Worm (Caenorhabditis elegans) whole organism, late embryonic: ENCODE data around the gene H11E01.2.

Source experiments
- C08G9.2 ChIP-seq: sonication (generic microtip); optimal IDR thresholded peaks from 2 replicates; lab custom pipeline; 2016; ENCODE audit warnings: mild to moderate bottlenecking, missing genetic modification characterization, moderate library complexity, missing compliant biosample characterization
- F13H6.1 ChIP-seq: sonication (generic microtip); optimal IDR thresholded peaks from 2 replicates; lab custom pipeline; 2016; ENCODE audit warnings: missing genetic modification characterization, missing compliant biosample characterization
- K09A11.1 ChIP-seq: sonication (generic microtip); optimal IDR thresholded peaks from 2 replicates; lab custom pipeline; 2017; ENCODE audit warnings: antibody characterized with exemption, mild to moderate bottlenecking, missing genetic modification characterization, missing compliant biosample characterization; ENCODE audit not compliant: insufficient read depth
- T23F11.4 ChIP-seq: fragments of 200-800 bp; sonication (Bioruptor generic); optimal IDR thresholded peaks from 2 replicates; lab custom pipeline; 2018; ENCODE audit warnings: mild to moderate bottlenecking, missing genetic modification characterization, missing compliant biosample characterization
- Y22D7AL.16 ChIP-seq: sonication (generic microtip); optimal IDR thresholded peaks from 2 replicates; lab custom pipeline; 2016; ENCODE audit warnings: missing genetic modification characterization, missing compliant biosample characterization
- ama-1 ChIP-seq: fragments of 150-350 bp; optimal IDR thresholded peaks from 2 replicates; lab custom pipeline; 2014
- ceh-14 ChIP-seq: sonication (generic microtip); optimal IDR thresholded peaks from 2 replicates; lab custom pipeline; 2016; ENCODE audit warnings: missing genotype, missing genetic modification characterization, missing compliant biosample characterization
- ceh-18 ChIP-seq: sonication (generic microtip); optimal IDR thresholded peaks from 2 replicates; lab custom pipeline; 2016; ENCODE audit warnings: missing genetic modification characterization, missing compliant biosample characterization
- ceh-31 ChIP-seq: sonication (generic microtip); optimal IDR thresholded peaks from 2 replicates; lab custom pipeline; 2016; ENCODE audit warnings: missing genetic modification characterization, missing compliant biosample characterization
- ceh-45 ChIP-seq: fragments of 200-800 bp; sonication (Bioruptor generic); IDR thresholded peaks from 2 replicates; pipeline ENCODE4 v1.3.6; 2022; ENCODE audit warnings: missing genetic modification reagents, missing genetic modification characterization, missing compliant biosample characterization
- ceh-48 ChIP-seq: sonication (generic microtip); optimal IDR thresholded peaks from 2 replicates; lab custom pipeline; 2016; ENCODE audit warnings: missing genetic modification characterization, inconsistent platforms, missing compliant biosample characterization
- ceh-6 ChIP-seq: fragments of 200-800 bp; sonication (Bioruptor generic); optimal IDR thresholded peaks from 2 replicates; lab custom pipeline; 2018; ENCODE audit warnings: mild to moderate bottlenecking, missing genetic modification characterization, missing compliant biosample characterization
- che-1 ChIP-seq: sonication (generic microtip); optimal IDR thresholded peaks from 2 replicates; lab custom pipeline; 2016; ENCODE audit warnings: mild to moderate bottlenecking, missing genetic modification characterization, missing compliant biosample characterization
- dve-1 ChIP-seq: sonication (generic microtip); optimal IDR thresholded peaks from 2 replicates; lab custom pipeline; 2017; ENCODE audit warnings: antibody characterized with exemption, mild to moderate bottlenecking, missing genetic modification characterization, missing compliant biosample characterization
- ets-4 ChIP-seq: sonication (generic microtip); optimal IDR thresholded peaks from 2 replicates; lab custom pipeline; 2016; ENCODE audit warnings: missing genetic modification characterization, missing compliant biosample characterization
- fkh-6 ChIP-seq: sonication (generic microtip); optimal IDR thresholded peaks from 2 replicates; lab custom pipeline; 2016; ENCODE audit warnings: missing genetic modification characterization, missing compliant biosample characterization
- hlh-13 ChIP-seq: fragments of 200-800 bp; sonication (Bioruptor generic); optimal IDR thresholded peaks from 2 replicates; lab custom pipeline; 2018; ENCODE audit warnings: mild to moderate bottlenecking, missing genetic modification characterization, missing compliant biosample characterization
- hlh-15 ChIP-seq: sonication (generic microtip); optimal IDR thresholded peaks from 2 replicates; lab custom pipeline; 2016; ENCODE audit warnings: missing genetic modification characterization, missing compliant biosample characterization
- lim-6 ChIP-seq: sonication (generic microtip); optimal IDR thresholded peaks from 2 replicates; lab custom pipeline; 2016; ENCODE audit warnings: missing genetic modification characterization, missing compliant biosample characterization
- lin-11 ChIP-seq: fragments of 200-800 bp; sonication (Bioruptor generic); optimal IDR thresholded peaks from 2 replicates; lab custom pipeline; 2018; ENCODE audit warnings: mild to moderate bottlenecking, missing genetic modification characterization, missing compliant biosample characterization
- madf-2 ChIP-seq: sonication (generic microtip); optimal IDR thresholded peaks from 2 replicates; lab custom pipeline; 2017; ENCODE audit warnings: missing genetic modification characterization, missing compliant biosample characterization
- mec-3 ChIP-seq: sonication (generic microtip); optimal IDR thresholded peaks from 2 replicates; lab custom pipeline; 2016; ENCODE audit warnings: borderline replicate concordance, missing genetic modification characterization, missing compliant biosample characterization
- nfya-1 ChIP-seq: sonication (generic microtip); optimal IDR thresholded peaks from 2 replicates; lab custom pipeline; 2017; ENCODE audit warnings: missing genetic modification characterization, mild to moderate bottlenecking, missing compliant biosample characterization, antibody characterized with exemption, moderate library complexity
- npax-4 ChIP-seq: sonication (generic microtip); optimal IDR thresholded peaks from 2 replicates; lab custom pipeline; 2016; ENCODE audit warnings: missing genetic modification characterization, missing compliant biosample characterization
- pat-9 ChIP-seq: fragments of 200-800 bp; sonication (Bioruptor generic); optimal IDR thresholded peaks from 2 replicates; lab custom pipeline; 2018; ENCODE audit warnings: mild to moderate bottlenecking, missing genetic modification characterization, moderate library complexity, missing compliant biosample characterization
- pqm-1 ChIP-seq: sonication (generic microtip); optimal IDR thresholded peaks from 2 replicates; lab custom pipeline; 2016; ENCODE audit warnings: missing genetic modification characterization, missing compliant biosample characterization
- pros-1 ChIP-seq: fragments of 150-350 bp; optimal IDR thresholded peaks from 2 replicates; lab custom pipeline; 2014; ENCODE audit warnings: missing biosample characterization, missing genetic modification reagents, missing genetic modification characterization
- rnt-1 ChIP-seq: sonication (generic microtip); optimal IDR thresholded peaks from 2 replicates; lab custom pipeline; 2016; ENCODE audit warnings: missing genetic modification characterization, missing compliant biosample characterization
- sdc-2 ChIP-seq: sonication (generic microtip); optimal IDR thresholded peaks from 2 replicates; lab custom pipeline; 2016; ENCODE audit warnings: missing genotype, missing genetic modification characterization, missing compliant biosample characterization
- sox-2 ChIP-seq: fragments of 200-800 bp; sonication (Bioruptor generic); IDR thresholded peaks from 2 replicates; pipeline ENCODE4 v1.3.6; 2022; ENCODE audit warnings: missing genetic modification reagents, missing genetic modification characterization, missing compliant biosample characterization
- syd-9 ChIP-seq: sonication (generic microtip); optimal IDR thresholded peaks from 2 replicates; lab custom pipeline; 2016; ENCODE audit warnings: mild to moderate bottlenecking, missing genetic modification characterization, moderate library complexity, missing compliant biosample characterization
- unc-3 ChIP-seq, 2 experiments: fragments of 200-800 bp in 1 of 2; sonication (Bioruptor generic) in 1 of 2; sonication (generic microtip) in 1 of 2; conservative IDR thresholded peaks in 1 of 2; optimal IDR thresholded peaks in 1 of 2; 2 replicates each; pipeline versions ENCODE4 v1.3.6 to Lab custom; 2016 to 2022; ENCODE audit warnings: missing compliant biosample characterization in 2 of 2, missing genetic modification characterization in 2 of 2, missing genetic modification reagents in 1 of 2
- unc-42 ChIP-seq: sonication (generic microtip); optimal IDR thresholded peaks from 2 replicates; lab custom pipeline; 2016; ENCODE audit warnings: missing genotype, missing genetic modification characterization, missing compliant biosample characterization
- unc-86 ChIP-seq: sonication (generic microtip); optimal IDR thresholded peaks from 2 replicates; lab custom pipeline; 2016; ENCODE audit warnings: missing genetic modification characterization, missing compliant biosample characterization
- zip-5 ChIP-seq: sonication (generic microtip); optimal IDR thresholded peaks from 2 replicates; lab custom pipeline; 2016; ENCODE audit warnings: missing genetic modification characterization, missing compliant biosample characterization

Gene H11E01.2

ce11 chrX:1654146-1654545, 33.3 kb downstream of the H11E01.2 start, which contains the start of gene ZK380.6:
Gene ZK380.6, plus strand, starts transcription at chrX:1654446.
- TF ChIP-seq Y22D7AL.16 (tag; lab: Kevin White, UChicago) (no peak), ceh-45 (GFP tag; lab: Robert Waterston, UW) (0 out of 2 replicates have a peak, but pooled peaks have one; percentile 11), C08G9.2 (no peak), unc-86 (tag; lab: Kevin White, UChicago) (no peak), sdc-2 (tag; lab: Kevin White, UChicago) (peak; percentile 19), madf-2 (tag; lab: Kevin White, UChicago) (no peak), T23F11.4 (GFP tag; lab: Kevin White, UChicago) (no peak), che-1 (tag; lab: Kevin White, UChicago) (no peak)

ce11 chrX:1655207-1655606, 34.4 kb downstream of the H11E01.2 start, which contains the start of gene tbx-32:
Gene tbx-32, plus strand, starts transcription at chrX:1655507.
- TF ChIP-seq ceh-18 (no peak), fkh-6 (tag; lab: Kevin White, UChicago) (no peak), ceh-14 (tag; lab: Kevin White, UChicago) (no peak), ceh-45 (GFP tag; lab: Robert Waterston, UW) (no peak), ceh-48 (no peak), hlh-13 (no peak), syd-9 (no peak), pat-9 (tag; lab: Kevin White, UChicago) (no peak), hlh-15 (tag; lab: Kevin White, UChicago) (no peak), lin-11 (tag; lab: Kevin White, UChicago) (no peak), sdc-2 (tag; lab: Kevin White, UChicago) (no peak)

- no peak for TF ChIP-seq npax-4 (tag; lab: Kevin White, UChicago)
- TF ChIP-seq nfya-1 (tag; lab: Kevin White, UChicago), result no peak
- TF ChIP-seq unc-3 (GFP tag; conservative IDR thresholded peaks at IDR 0.05; lab: Robert Waterston, UW), result no peak
- no peak for TF ChIP-seq unc-3 (tag; optimal IDR thresholded peaks at IDR 0.05; lab: Kevin White, UChicago)
- no peak for TF ChIP-seq K09A11.1 (tag; lab: Kevin White, UChicago)
- no peak for TF ChIP-seq fkh-6 (tag; lab: Kevin White, UChicago)
- no peak for TF ChIP-seq ets-4
- TF ChIP-seq sox-2, result no peak
- no peak for TF ChIP-seq F13H6.1
- no peak for TF ChIP-seq pros-1 (tag; lab: Kevin White, UChicago)
- TF ChIP-seq ceh-31 (tag; lab: Kevin White, UChicago), result no peak
- no peak for TF ChIP-seq ceh-45 (GFP tag; lab: Robert Waterston, UW)
- no peak for TF ChIP-seq syd-9
- no peak for TF ChIP-seq Y22D7AL.16 (tag; lab: Kevin White, UChicago)
- TF ChIP-seq mec-3 (tag; lab: Kevin White, UChicago), result no peak
- no peak for TF ChIP-seq ceh-14 (tag; lab: Kevin White, UChicago)
- TF ChIP-seq dve-1 (tag; lab: Kevin White, UChicago), result no peak
- no peak for TF ChIP-seq zip-5
- TF ChIP-seq rnt-1 (tag; lab: Kevin White, UChicago), result no peak
- TF ChIP-seq madf-2 (tag; lab: Kevin White, UChicago), result no peak
These were observed 44.1 kb downstream of the H11E01.2 start, which contains the start of gene R09H3.2 for ce11 chrX:1664925-1665324. Gene R09H3.2, minus strand, starts transcription at chrX:1665025.

- TF ChIP-seq C08G9.2, result no peak
- no peak for TF ChIP-seq ceh-6
- TF ChIP-seq unc-42 (tag; lab: Kevin White, UChicago), result no peak
- no peak for TF ChIP-seq dve-1 (tag; lab: Kevin White, UChicago)
- no peak for TF ChIP-seq ama-1
- TF ChIP-seq lim-6 (tag; lab: Kevin White, UChicago), result no peak
- TF ChIP-seq pqm-1 (tag; lab: Kevin White, UChicago), result no peak
- TF ChIP-seq, all 69 proteins: peak for 0
These were observed 46.2 kb downstream of the H11E01.2 start for ce11 chrX:1667056-1667455.
